Fruit fly (Drosophila melanogaster) whole organism: Measurements from ENCODE around the gene Deaf1.

Source experiments
- CG8478 ChIP-seq: fragments of >200 bp; optimal IDR thresholded peaks from 2 replicates; lab custom pipeline; 2018; ENCODE audit warnings: inconsistent platforms
- EcR ChIP-seq, 2 experiments: fragments of >200 bp; optimal IDR thresholded peaks; 2 replicates each; lab custom pipeline; 2017; ENCODE audit warnings: missing biosample characterization in 2 of 2, missing genetic modification characterization in 2 of 2, missing genetic modification reagents in 2 of 2

DNA sequence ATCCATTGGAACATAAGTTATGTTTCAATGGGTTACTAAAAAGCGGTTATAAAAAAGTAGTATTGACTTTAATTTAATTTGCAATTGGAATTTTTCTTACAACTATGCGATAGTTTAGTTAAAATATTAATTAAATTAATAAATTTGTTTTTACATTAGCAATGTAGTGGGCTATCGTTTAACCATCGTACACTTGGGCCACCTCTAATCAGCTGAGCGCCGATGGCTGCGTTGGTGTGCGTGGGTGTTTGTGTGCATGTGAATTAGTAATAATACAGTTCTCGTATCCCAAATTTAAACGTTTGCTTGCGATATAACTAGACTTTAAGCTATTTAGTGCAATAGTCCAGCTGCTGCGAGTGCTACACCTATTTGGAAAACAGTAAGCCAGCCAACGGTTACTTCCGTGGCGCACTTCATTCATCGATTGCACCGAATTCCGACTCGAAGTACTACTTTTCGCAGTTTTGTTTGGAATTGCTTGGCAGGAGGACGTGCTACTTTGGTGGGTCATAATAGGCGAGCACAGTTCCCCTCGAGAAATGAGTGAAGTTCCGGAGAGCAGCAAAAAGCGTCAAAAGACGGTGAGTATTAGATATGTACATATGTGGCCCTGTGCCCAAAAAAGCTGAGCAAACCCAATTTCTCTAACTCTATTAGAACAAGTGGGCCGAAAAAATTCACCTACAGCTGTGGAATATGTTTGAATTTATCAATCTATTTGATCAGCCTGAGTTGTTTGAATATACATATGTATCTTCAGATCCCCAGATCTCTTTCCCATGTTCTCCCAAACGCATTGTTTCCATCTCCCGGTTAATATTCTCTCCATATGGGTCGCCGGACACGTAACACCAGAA lies 27.3 kb downstream of the Deaf1 start, which contains the start of gene Papss:
- no peak for TF ChIP-seq EcR (GFP tag; optimal IDR thresholded peaks at IDR 0.05; lab: Kevin White, UChicago)
- no peak for TF ChIP-seq CG8478
